Worm (Caenorhabditis elegans) whole organism, L4/young adult: ENCODE measurements around the gene EGAP1.5.

Source experiments
- W03F9.2 ChIP-seq: fragments of 150-350 bp; optimal IDR thresholded peaks from 2 replicates; lab custom pipeline; 2014; ENCODE audit warnings: missing biosample characterization, missing genetic modification characterization
- dao-5 ChIP-seq: sonication (generic microtip); optimal IDR thresholded peaks from 2 replicates; lab custom pipeline; 2016; ENCODE audit warnings: missing genotype, missing genetic modification characterization, moderate library complexity, missing compliant biosample characterization
- him-1 ChIP-seq: sonication (generic microtip); optimal IDR thresholded peaks from 2 replicates; lab custom pipeline; 2016; ENCODE audit warnings: missing genotype, missing genetic modification reagents, missing genetic modification characterization, missing compliant biosample characterization

DNA sequence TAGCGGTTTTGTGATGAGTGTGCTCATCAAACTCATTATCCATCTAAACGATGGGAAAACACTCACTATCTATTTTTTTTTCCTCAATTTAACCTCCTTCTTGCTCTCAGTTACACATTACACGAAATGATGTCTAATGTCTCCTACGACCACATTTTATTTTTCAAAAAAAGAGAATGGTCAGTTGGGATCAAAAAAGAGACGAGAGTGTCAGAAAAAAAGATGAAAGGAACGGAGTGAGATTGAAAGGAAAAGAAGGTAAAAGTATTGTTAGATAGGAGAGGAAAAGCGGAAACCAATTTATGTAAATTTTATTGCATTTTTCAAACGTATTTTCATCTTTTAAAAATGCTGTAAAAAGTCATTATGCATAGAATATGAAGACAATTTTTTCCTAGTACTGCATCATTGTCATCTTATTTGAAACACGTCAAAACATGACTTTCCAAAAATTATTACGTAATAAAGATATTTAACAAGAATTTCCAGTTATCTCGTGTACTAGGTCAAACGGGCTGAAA is 2.7 kb downstream of the EGAP1.5 start:
- TF ChIP-seq him-1 (tag; lab: Kevin White, UChicago), result no peak
- no peak for TF ChIP-seq dao-5 (tag; lab: Kevin White, UChicago)
- TF ChIP-seq W03F9.2 (tag; lab: Kevin White, UChicago), result no peak
